Fruit fly (Drosophila melanogaster): ENCODE results near the gene IP3K2.

IP3K2 gene

dm6 chrX:13283940-13284547 lies 19.4 kb upstream of the IP3K2 start:
- peak; percentile 39 for TF ChIP-seq EcR (GFP tag; optimal IDR thresholded peaks at IDR 0.05)
- TF ChIP-seq CG15710 (tag; optimal IDR thresholded peaks at IDR 0.05): peak; percentile 38
- no peak for TF ChIP-seq CG32121 (GFP tag; IDR thresholded peaks at IDR 0.05)
- no peak for TF ChIP-seq Pif1B (GFP tag; optimal IDR thresholded peaks at IDR 0.05)
- TF ChIP-seq fd96Ca (GFP tag; IDR thresholded peaks at IDR 0.05): no peak
- peak; percentile 3 for TF ChIP-seq D1 (tag; optimal IDR thresholded peaks at IDR 0.05)
- no peak for TF ChIP-seq Pif1A (GFP tag; optimal IDR thresholded peaks at IDR 0.05)

dm6 chrX:13284548-13284974 lies 18.9 kb upstream of the IP3K2 start:
- TF ChIP-seq D1 (tag; optimal IDR thresholded peaks at IDR 0.05) (no peak), fd96Ca (GFP tag; IDR thresholded peaks at IDR 0.05) (peak; percentile 56; the same call in 1 of the 3 replicates), Pif1B (GFP tag; optimal IDR thresholded peaks at IDR 0.05) (no peak), CG4496 (GFP tag; IDR thresholded peaks at IDR 0.05) (0 out of 3 replicates have a peak, but pooled peaks have one; percentile 47), CG32121 (GFP tag; IDR thresholded peaks at IDR 0.05) (no peak), CG12605 (GFP tag; IDR thresholded peaks at IDR 0.05) (peak; percentile 64; the same call in 1 of the 2 replicates), CG15710 (tag; optimal IDR thresholded peaks at IDR 0.05) (no peak), CG10348 (GFP tag; IDR thresholded peaks at IDR 0.05) (no peak), CG8159 (tag; optimal IDR thresholded peaks at IDR 0.05) (no peak), CG14655 (GFP tag; optimal IDR thresholded peaks at IDR 0.05) (no peak), CG34367 (tag; optimal IDR thresholded peaks at IDR 0.05) (no peak), Snoo (tag; optimal IDR thresholded peaks at IDR 0.05) (no peak), CG17806 (tag; optimal IDR thresholded peaks at IDR 0.05) (no peak), gl (tag; optimal IDR thresholded peaks at IDR 0.05) (no peak), Pif1A (GFP tag; optimal IDR thresholded peaks at IDR 0.05) (no peak), Ets98B (GFP tag; IDR thresholded peaks at IDR 0.05) (no peak), CG9948 (tag; optimal IDR thresholded peaks at IDR 0.05) (no peak), CG8301 (tag; optimal IDR thresholded peaks at IDR 0.05) (no peak), CG13204 (GFP tag; optimal IDR thresholded peaks at IDR 0.05) (no peak), EcR (GFP tag; optimal IDR thresholded peaks at IDR 0.05) (no peak), rn (GFP tag; IDR thresholded peaks at IDR 0.05) (no peak)

dm6 chrX:13285001-13285748 lies 18.3 kb upstream of the IP3K2 start, which contains the start of the genes HDAC4 and CG15743:
Gene HDAC4 (minus strand): TSS chrX:13285632.
Gene CG15743 (plus strand): TSS chrX:13285707.
- TF ChIP-seq CG34367 (tag; optimal IDR thresholded peaks at IDR 0.05) (peak; percentile 10), CG15710 (tag; optimal IDR thresholded peaks at IDR 0.05) (no peak), Ets98B (GFP tag; IDR thresholded peaks at IDR 0.05) (no peak), CG14655 (GFP tag; optimal IDR thresholded peaks at IDR 0.05) (no peak), CG12605 (GFP tag; IDR thresholded peaks at IDR 0.05) (peak; percentile 48; the same call in 1 of the 2 replicates), CG10348 (GFP tag; IDR thresholded peaks at IDR 0.05) (no peak), CG8159 (tag; optimal IDR thresholded peaks at IDR 0.05) (peak; percentile 15), D1 (tag; optimal IDR thresholded peaks at IDR 0.05) (no peak), CG32121 (GFP tag; IDR thresholded peaks at IDR 0.05) (no peak)

DNA sequence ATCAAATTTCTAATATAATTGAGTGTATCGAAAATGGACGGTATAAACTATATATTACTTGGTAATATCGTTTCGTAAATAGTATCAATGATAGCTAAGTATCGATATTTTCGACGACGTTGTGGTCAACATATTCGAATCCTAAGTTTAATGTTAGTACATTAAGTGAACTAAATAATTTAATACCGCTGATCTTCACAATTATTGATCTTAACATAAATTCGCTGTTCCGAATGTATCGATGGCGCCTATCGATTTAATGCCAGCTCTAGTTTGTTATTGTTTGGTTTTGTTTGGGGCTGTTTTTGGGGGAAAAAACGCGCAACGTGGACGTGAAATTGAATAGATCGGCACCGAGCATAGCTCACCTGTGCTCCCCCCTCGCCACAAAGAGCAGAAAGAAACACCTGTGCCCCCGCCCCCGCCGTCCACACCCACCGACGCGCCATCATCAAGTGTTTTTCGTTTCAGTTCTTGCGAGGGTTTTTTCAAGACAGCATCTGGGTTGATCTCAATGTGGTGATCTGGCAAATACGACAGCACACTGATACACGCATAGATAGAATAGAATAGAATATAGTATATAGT lies 17.6 kb upstream of the IP3K2 start:
- TF ChIP-seq fd96Ca (GFP tag; IDR thresholded peaks at IDR 0.05) (no peak), CG14655 (GFP tag; optimal IDR thresholded peaks at IDR 0.05) (no peak)

dm6 chrX:13287854-13288376 lies 15.5 kb upstream of the IP3K2 start, which contains the start of gene Remo:
Gene Remo (plus strand): TSS chrX:13288051.
- TF ChIP-seq CG32121 (GFP tag; IDR thresholded peaks at IDR 0.05) (no peak), Pif1B (GFP tag; optimal IDR thresholded peaks at IDR 0.05) (no peak), Ets98B (GFP tag; IDR thresholded peaks at IDR 0.05) (no peak), EcR (GFP tag; optimal IDR thresholded peaks at IDR 0.05) (peak; percentile 66), gl (tag; optimal IDR thresholded peaks at IDR 0.05) (no peak), rn (GFP tag; IDR thresholded peaks at IDR 0.05) (no peak), CG10348 (GFP tag; IDR thresholded peaks at IDR 0.05) (no peak), Pif1A (GFP tag; optimal IDR thresholded peaks at IDR 0.05) (no peak)

dm6 chrX:13296405-13297183 lies 6.8 kb upstream of the IP3K2 start, which contains the start of gene CG1622:
Gene CG1622 (plus strand): TSS chrX:13297082.
- TF ChIP-seq CG32121 (GFP tag; IDR thresholded peaks at IDR 0.05) (no peak), CG10348 (GFP tag; IDR thresholded peaks at IDR 0.05) (no peak), gl (tag; optimal IDR thresholded peaks at IDR 0.05) (no peak), Ets98B (GFP tag; IDR thresholded peaks at IDR 0.05) (no peak), CG9948 (tag; optimal IDR thresholded peaks at IDR 0.05) (no peak), fd96Ca (GFP tag; IDR thresholded peaks at IDR 0.05) (peak; percentile 45; the same call in 1 of the 3 replicates), EcR (GFP tag; optimal IDR thresholded peaks at IDR 0.05) (no peak), CG13204 (GFP tag; optimal IDR thresholded peaks at IDR 0.05) (no peak), CG34367 (tag; optimal IDR thresholded peaks at IDR 0.05) (no peak), CG4496 (GFP tag; IDR thresholded peaks at IDR 0.05) (peak; percentile 63; the same call in 2 of the 3 replicates), rn (GFP tag; IDR thresholded peaks at IDR 0.05) (no peak), CG12605 (GFP tag; IDR thresholded peaks at IDR 0.05) (no peak), D1 (tag; optimal IDR thresholded peaks at IDR 0.05) (no peak), CG8301 (tag; optimal IDR thresholded peaks at IDR 0.05) (no peak), CG15710 (tag; optimal IDR thresholded peaks at IDR 0.05) (peak; percentile 5), Pif1B (GFP tag; optimal IDR thresholded peaks at IDR 0.05) (no peak)
